Worm (Caenorhabditis elegans): ENCODE data around the gene srh-275.

The srh-275 gene

ce11 chrV:7355464-7355863 is 2.7 kb downstream of the srh-275 start, which contains the start of gene tag-293:
Gene tag-293 (minus strand): TSS chrV:7355564.
- TF ChIP-seq unc-62 (GFP tag; optimal IDR thresholded peaks at IDR 0.05): no peak
- TF ChIP-seq ceh-63 (GFP tag; optimal IDR thresholded peaks at IDR 0.05): no peak
- no peak for TF ChIP-seq ets-5 (GFP tag; IDR thresholded peaks at IDR 0.05)
- no peak for TF ChIP-seq nhr-77 (tag; optimal IDR thresholded peaks at IDR 0.05)
- TF ChIP-seq ceh-88 (GFP tag; IDR thresholded peaks at IDR 0.05): no peak
- TF ChIP-seq aly-2 (tag; optimal IDR thresholded peaks at IDR 0.05): no peak
- no peak for TF ChIP-seq C16A3.4 (tag; optimal IDR thresholded peaks at IDR 0.05)
- no peak for TF ChIP-seq lin-35 (GFP tag; optimal IDR thresholded peaks at IDR 0.05)
- no peak for TF ChIP-seq nhr-76 (tag; optimal IDR thresholded peaks at IDR 0.05)
- TF ChIP-seq ceh-8 (GFP tag; optimal IDR thresholded peaks at IDR 0.05): no peak
- no peak for TF ChIP-seq elt-2 (tag; optimal IDR thresholded peaks at IDR 0.05)
- no peak for TF ChIP-seq hlh-4 (tag; optimal IDR thresholded peaks at IDR 0.05)
- no peak for TF ChIP-seq C04F5.9 (tag; optimal IDR thresholded peaks at IDR 0.05)
- no peak for TF ChIP-seq unc-130 (tag; optimal IDR thresholded peaks at IDR 0.05)
- no peak for TF ChIP-seq irx-1 (tag; optimal IDR thresholded peaks at IDR 0.05)
- no peak for TF ChIP-seq mdl-1 (tag; optimal IDR thresholded peaks at IDR 0.05)
- TF ChIP-seq pag-3 (tag; optimal IDR thresholded peaks at IDR 0.05; ENCODE audit: borderline replicate concordance, insufficient read depth): no peak
- no peak for TF ChIP-seq C34B4.2 (tag; optimal IDR thresholded peaks at IDR 0.05)

- TF ChIP-seq mdl-1 (tag; optimal IDR thresholded peaks at IDR 0.05): no peak
- TF ChIP-seq nhr-11 (tag; optimal IDR thresholded peaks at IDR 0.05): no peak
- no peak for TF ChIP-seq mab-9 (GFP tag; IDR thresholded peaks at IDR 0.05)
- no peak for TF ChIP-seq skn-1 (tag; optimal IDR thresholded peaks at IDR 0.05)
- no peak for TF ChIP-seq nhr-47 (tag; optimal IDR thresholded peaks at IDR 0.05)
- no peak for TF ChIP-seq sup-37 (GFP tag; optimal IDR thresholded peaks at IDR 0.05)
- no peak for TF ChIP-seq lin-39 (tag; optimal IDR thresholded peaks at IDR 0.05)
- no peak for TF ChIP-seq mep-1 (tag; optimal IDR thresholded peaks at IDR 0.05)
- TF ChIP-seq swsn-7 (tag; optimal IDR thresholded peaks at IDR 0.05): no peak
- TF ChIP-seq nhr-28 (tag; optimal IDR thresholded peaks at IDR 0.05): no peak
- TF ChIP-seq unc-98 (GFP tag; IDR thresholded peaks at IDR 0.05): no peak
- TF ChIP-seq rnt-1 (tag; optimal IDR thresholded peaks at IDR 0.05): no peak
- no peak for TF ChIP-seq tbx-2 (tag; optimal IDR thresholded peaks at IDR 0.05)
These were observed 3.9 kb downstream of the srh-275 start, which contains the start of gene C03G6.21 for ce11 chrV:7356684-7357083. Gene C03G6.21 (minus strand): TSS chrV:7356784.

- TF ChIP-seq zag-1 (tag; optimal IDR thresholded peaks at IDR 0.05) (no peak), lin-14 (GFP tag; optimal IDR thresholded peaks at IDR 0.05) (no peak), aly-2 (tag; optimal IDR thresholded peaks at IDR 0.05) (no peak), hlh-17 (GFP tag; optimal IDR thresholded peaks at IDR 0.05; ENCODE audit: borderline replicate concordance) (no peak), lin-13 (GFP tag; optimal IDR thresholded peaks at IDR 0.05) (no peak), C16A3.4 (tag; optimal IDR thresholded peaks at IDR 0.05) (no peak), jun-1 (tag; optimal IDR thresholded peaks at IDR 0.05) (no peak), sup-37 (GFP tag; optimal IDR thresholded peaks at IDR 0.05) (no peak), mdl-1 (tag; optimal IDR thresholded peaks at IDR 0.05) (no peak)
These were observed 4.3 kb downstream of the srh-275 start, which contains the start of gene C03G6.6 for ce11 chrV:7357132-7357531. Gene C03G6.6 (plus strand): TSS chrV:7357432.

- TF ChIP-seq zip-4 (GFP tag; optimal IDR thresholded peaks at IDR 0.05) (no peak), efl-1 (optimal IDR thresholded peaks at IDR 0.05) (no peak), efl-1 (GFP tag; optimal IDR thresholded peaks at IDR 0.05 in 1 of 2) (peak in 1 of 2 experiments; percentile 37), mef-2 (tag; optimal IDR thresholded peaks at IDR 0.05) (no peak), grh-1 (GFP tag; IDR thresholded peaks at IDR 0.05) (no peak), hlh-4 (tag; optimal IDR thresholded peaks at IDR 0.05) (no peak)
These were observed 8.9 kb downstream of the srh-275 start, which contains the start of gene cyp-35A1 for ce11 chrV:7361673-7362072. Gene cyp-35A1 (minus strand): TSS chrV:7361773.

Measured in whole organism, L1 larva.